Fruit fly (Drosophila melanogaster): ENCODE results near the gene CG32176.

CG32176 gene

dm6 chr3L:17486794-17487726, 53.4 kb downstream of the CG32176 start, which contains the start of gene Oatp74D (continued):
- TF ChIP-seq dsx (GFP tag; optimal IDR thresholded peaks at IDR 0.05; ENCODE audit: poor library complexity, severe bottlenecking) (peak; percentile 45), topi (GFP tag; optimal IDR thresholded peaks at IDR 0.05) (peak; percentile 78), fkh (GFP tag; optimal IDR thresholded peaks at IDR 0.05) (peak; percentile 99), Ets21C (GFP tag; optimal IDR thresholded peaks at IDR 0.05) (peak; percentile 58), CG1621 (tag; optimal IDR thresholded peaks at IDR 0.05) (peak; percentile 19), CG6808 (GFP tag; optimal IDR thresholded peaks at IDR 0.05) (no peak), CG6854 (GFP tag; optimal IDR thresholded peaks at IDR 0.05) (peak; percentile 64), achi (GFP tag; optimal IDR thresholded peaks at IDR 0.05) (peak; percentile 49), CG9139 (GFP tag; optimal IDR thresholded peaks at IDR 0.05) (peak; percentile 17), spab (GFP tag; optimal IDR thresholded peaks at IDR 0.05) (no peak)
